Worm (Caenorhabditis elegans): ENCODE data around the gene daf-5.

daf-5 gene

ce11 chrII:14063044-14063500, 11.0 kb upstream of the daf-5 start, which contains the start of gene lem-2 (continued):
- TF ChIP-seq sox-4 (tag; optimal IDR thresholded peaks at IDR 0.05) (peak; percentile 61), nhr-20 (tag; optimal IDR thresholded peaks at IDR 0.05) (peak; percentile 82), vab-15 (tag; optimal IDR thresholded peaks at IDR 0.05) (peak; percentile 87), snu-23 (GFP tag; optimal IDR thresholded peaks at IDR 0.05) (peak; percentile 87), lin-15B (tag; optimal IDR thresholded peaks at IDR 0.05) (peak; percentile 68), snpc-4 (tag; optimal IDR thresholded peaks at IDR 0.05) (peak; percentile 35), hlh-4 (tag; optimal IDR thresholded peaks at IDR 0.05) (no peak), skn-1 (tag; optimal IDR thresholded peaks at IDR 0.05) (peak; percentile 51), C16A3.4 (tag; optimal IDR thresholded peaks at IDR 0.05) (peak; percentile 61), ets-5 (GFP tag; IDR thresholded peaks at IDR 0.05) (no peak), nhr-90 (tag; optimal IDR thresholded peaks at IDR 0.05; ENCODE audit: poor library complexity) (peak; percentile 90), irx-1 (tag; optimal IDR thresholded peaks at IDR 0.05) (peak; percentile 63), nhr-76 (tag; optimal IDR thresholded peaks at IDR 0.05) (no peak), unc-130 (tag; optimal IDR thresholded peaks at IDR 0.05) (peak; percentile 48), lir-3 (tag; optimal IDR thresholded peaks at IDR 0.05; ENCODE audit: poor library complexity) (no peak), pag-3 (tag; optimal IDR thresholded peaks at IDR 0.05; ENCODE audit: borderline replicate concordance, insufficient read depth) (no peak), xbp-1 (tag; optimal IDR thresholded peaks at IDR 0.05) (peak; percentile 76), ceh-63 (GFP tag; optimal IDR thresholded peaks at IDR 0.05) (peak; percentile 46), ceh-82 (tag; optimal IDR thresholded peaks at IDR 0.05) (peak; percentile 44 to 74 (median 73)), egl-13 (tag; optimal IDR thresholded peaks at IDR 0.05) (peak; percentile 81), mab-9 (GFP tag; IDR thresholded peaks at IDR 0.05) (peak; percentile 67; the same call in 1 of the 2 replicates), rnt-1 (tag; optimal IDR thresholded peaks at IDR 0.05) (no peak), unc-98 (GFP tag; IDR thresholded peaks at IDR 0.05) (peak; percentile 96), pqm-1 (tag; optimal IDR thresholded peaks at IDR 0.05) (no peak), elt-3 (tag; optimal IDR thresholded peaks at IDR 0.05) (peak in 1 of 6 experiments; percentile 40), unc-86 (tag; optimal IDR thresholded peaks at IDR 0.05) (peak; percentile 69), F16B12.6 (tag; optimal IDR thresholded peaks at IDR 0.05) (no peak), lsy-2 (tag; optimal IDR thresholded peaks at IDR 0.05) (peak; percentile 66 to 81), C34B4.2 (tag; optimal IDR thresholded peaks at IDR 0.05) (no peak), unc-62 (GFP tag; optimal IDR thresholded peaks at IDR 0.05) (no peak), unc-30 (tag; optimal IDR thresholded peaks at IDR 0.05) (no peak)

- TF ChIP-seq elt-2 (tag; optimal IDR thresholded peaks at IDR 0.05) = no peak
- TF ChIP-seq mef-2 (tag; optimal IDR thresholded peaks at IDR 0.05) = no peak
- TF ChIP-seq tlp-1 (tag; optimal IDR thresholded peaks at IDR 0.05) = no peak
- TF ChIP-seq hlh-17 (GFP tag; optimal IDR thresholded peaks at IDR 0.05; ENCODE audit: borderline replicate concordance) = no peak
- TF ChIP-seq jun-1 (tag; optimal IDR thresholded peaks at IDR 0.05) = no peak
- TF ChIP-seq C34B4.2 (tag; optimal IDR thresholded peaks at IDR 0.05) = no peak
Measured at ce11 chrII:14060885-14061284, 8.8 kb upstream of the daf-5 start.

DNA sequence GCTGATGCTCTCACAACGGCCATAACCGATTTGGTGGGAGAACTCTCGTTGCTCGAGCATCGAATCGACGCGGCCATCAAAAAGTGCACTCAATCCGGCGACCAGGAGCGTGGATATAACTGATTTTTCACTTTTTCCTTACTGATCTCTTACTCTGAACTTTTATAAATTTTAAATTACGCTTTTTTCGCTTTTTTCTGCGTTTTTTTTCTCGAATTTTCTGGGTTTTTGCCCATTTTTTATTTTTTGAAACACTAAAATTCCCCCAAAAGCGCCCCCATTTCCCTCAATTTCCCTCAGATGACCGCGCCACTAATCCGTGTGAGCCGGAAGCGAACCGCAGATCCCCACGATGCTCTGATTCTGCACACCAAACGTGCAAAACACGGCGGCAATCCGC, 8.3 kb upstream of the daf-5 start, which contains the start of gene W01G7.4:
Gene W01G7.4 (plus strand): TSS at position 301 of the 400 bp plus-strand sequence.
- TF ChIP-seq mab-9 (GFP tag; IDR thresholded peaks at IDR 0.05) (no peak), egl-13 (tag; optimal IDR thresholded peaks at IDR 0.05) (no peak), unc-98 (GFP tag; IDR thresholded peaks at IDR 0.05) (no peak), hpl-2 (GFP tag; optimal IDR thresholded peaks at IDR 0.05) (no peak), aly-2 (tag; optimal IDR thresholded peaks at IDR 0.05) (no peak), ceh-8 (GFP tag; optimal IDR thresholded peaks at IDR 0.05) (no peak)
